Fruit fly (Drosophila melanogaster): ENCODE data around the gene CG7860.

The CG7860 gene

dm6 chrX:15593477-15594229 is 24.9 kb downstream of the CG7860 start, which contains the start of gene Chsy:
Gene Chsy, minus strand, starts transcription at chrX:15593534.
- no peak for TF ChIP-seq CG34367 (tag; optimal IDR thresholded peaks at IDR 0.05)
- TF ChIP-seq Pif1A (GFP tag; optimal IDR thresholded peaks at IDR 0.05) = no peak
- TF ChIP-seq CG8301 (tag; optimal IDR thresholded peaks at IDR 0.05) = no peak
- peak; percentile 2 for TF ChIP-seq CG13204 (GFP tag; optimal IDR thresholded peaks at IDR 0.05)
- no peak for TF ChIP-seq rn (GFP tag; IDR thresholded peaks at IDR 0.05)
- no peak for TF ChIP-seq Pif1B (GFP tag; optimal IDR thresholded peaks at IDR 0.05)
- TF ChIP-seq D1 (tag; optimal IDR thresholded peaks at IDR 0.05) = peak; percentile 3
- TF ChIP-seq EcR (GFP tag; optimal IDR thresholded peaks at IDR 0.05) = no peak
- TF ChIP-seq fd96Ca (GFP tag; IDR thresholded peaks at IDR 0.05) = peak; percentile 13; the same call in 1 of the 3 replicates
- TF ChIP-seq Snoo (tag; optimal IDR thresholded peaks at IDR 0.05) = no peak
- peak; percentile 37; the same call in 1 of the 2 replicates for TF ChIP-seq CG12605 (GFP tag; IDR thresholded peaks at IDR 0.05)
- no peak for TF ChIP-seq CG10348 (GFP tag; IDR thresholded peaks at IDR 0.05)
- TF ChIP-seq CG17806 (tag; optimal IDR thresholded peaks at IDR 0.05) = no peak
- peak; percentile 53 for TF ChIP-seq CG14655 (GFP tag; optimal IDR thresholded peaks at IDR 0.05)
- 0 out of 3 replicates have a peak, but pooled peaks have one; percentile 47 for TF ChIP-seq CG4496 (GFP tag; IDR thresholded peaks at IDR 0.05)
- TF ChIP-seq CG32121 (GFP tag; IDR thresholded peaks at IDR 0.05) = peak; percentile 15; the same call in 1 of the 2 replicates
- TF ChIP-seq CG15710 (tag; optimal IDR thresholded peaks at IDR 0.05) = peak; percentile 1
- TF ChIP-seq Ets98B (GFP tag; IDR thresholded peaks at IDR 0.05) = peak; percentile 14
- TF ChIP-seq CG9948 (tag; optimal IDR thresholded peaks at IDR 0.05) = no peak
- peak; percentile 24 for TF ChIP-seq CG8159 (tag; optimal IDR thresholded peaks at IDR 0.05)
- no peak for TF ChIP-seq gl (tag; optimal IDR thresholded peaks at IDR 0.05)

- TF ChIP-seq Pif1A (GFP tag; optimal IDR thresholded peaks at IDR 0.05) (no peak), EcR (GFP tag; optimal IDR thresholded peaks at IDR 0.05) (no peak), Ets98B (GFP tag; IDR thresholded peaks at IDR 0.05) (peak; percentile 1; the same call in 1 of the 2 replicates), CG4496 (GFP tag; IDR thresholded peaks at IDR 0.05) (0 out of 3 replicates have a peak, but pooled peaks have one; percentile 4)
These were observed 25.6 kb downstream of the CG7860 start for dm6 chrX:15594230-15594857.

- TF ChIP-seq CG32121 (GFP tag; IDR thresholded peaks at IDR 0.05) (peak; percentile 67), CG10348 (GFP tag; IDR thresholded peaks at IDR 0.05) (no peak), CG13204 (GFP tag; optimal IDR thresholded peaks at IDR 0.05) (no peak), CG9948 (tag; optimal IDR thresholded peaks at IDR 0.05) (no peak), CG17806 (tag; optimal IDR thresholded peaks at IDR 0.05) (no peak), Pif1A (GFP tag; optimal IDR thresholded peaks at IDR 0.05) (peak; percentile 32), fd96Ca (GFP tag; IDR thresholded peaks at IDR 0.05) (peak; percentile 79), CG4496 (GFP tag; IDR thresholded peaks at IDR 0.05) (peak; percentile 64; the same call in 2 of the 3 replicates), CG34367 (tag; optimal IDR thresholded peaks at IDR 0.05) (no peak), CG12605 (GFP tag; IDR thresholded peaks at IDR 0.05) (peak; percentile 33; the same call in 1 of the 2 replicates), CG8301 (tag; optimal IDR thresholded peaks at IDR 0.05) (peak; percentile 2), EcR (GFP tag; optimal IDR thresholded peaks at IDR 0.05) (no peak)
These were observed 30.9 kb downstream of the CG7860 start for dm6 chrX:15599697-15600096.

dm6 chrX:15601285-15601684 is 32.5 kb downstream of the CG7860 start:
- TF ChIP-seq CG14655 (GFP tag; optimal IDR thresholded peaks at IDR 0.05) = peak; percentile 32
- TF ChIP-seq CG9948 (tag; optimal IDR thresholded peaks at IDR 0.05) = peak; percentile 1
- peak; percentile 54; the same call in 1 of the 3 replicates for TF ChIP-seq CG4496 (GFP tag; IDR thresholded peaks at IDR 0.05)
- peak; percentile 48; the same call in 1 of the 2 replicates for TF ChIP-seq CG32121 (GFP tag; IDR thresholded peaks at IDR 0.05)
- 0 out of 3 replicates have a peak, but pooled peaks have one; percentile 20 for TF ChIP-seq fd96Ca (GFP tag; IDR thresholded peaks at IDR 0.05)
- TF ChIP-seq CG17806 (tag; optimal IDR thresholded peaks at IDR 0.05) = peak; percentile 24
- 0 out of 2 replicates have a peak, but pooled peaks have one; percentile 14 for TF ChIP-seq Ets98B (GFP tag; IDR thresholded peaks at IDR 0.05)
- TF ChIP-seq Snoo (tag; optimal IDR thresholded peaks at IDR 0.05) = no peak
- peak; percentile 22 for TF ChIP-seq CG8301 (tag; optimal IDR thresholded peaks at IDR 0.05)
- no peak for TF ChIP-seq CG10348 (GFP tag; IDR thresholded peaks at IDR 0.05)

dm6 chrX:15602438-15602837 is 33.6 kb downstream of the CG7860 start:
- TF ChIP-seq CG14655 (GFP tag; optimal IDR thresholded peaks at IDR 0.05) = no peak
- TF ChIP-seq CG8301 (tag; optimal IDR thresholded peaks at IDR 0.05) = no peak
- no peak for TF ChIP-seq CG8159 (tag; optimal IDR thresholded peaks at IDR 0.05)
- TF ChIP-seq rn (GFP tag; IDR thresholded peaks at IDR 0.05) = no peak
- no peak for TF ChIP-seq CG34367 (tag; optimal IDR thresholded peaks at IDR 0.05)
- no peak for TF ChIP-seq CG4496 (GFP tag; IDR thresholded peaks at IDR 0.05)
- no peak for TF ChIP-seq CG17806 (tag; optimal IDR thresholded peaks at IDR 0.05)
- no peak for TF ChIP-seq Pif1B (GFP tag; optimal IDR thresholded peaks at IDR 0.05)

- TF ChIP-seq CG32121 (GFP tag; IDR thresholded peaks at IDR 0.05) = no peak
- no peak for TF ChIP-seq CG4496 (GFP tag; IDR thresholded peaks at IDR 0.05)
- TF ChIP-seq EcR (GFP tag; optimal IDR thresholded peaks at IDR 0.05) = peak; percentile 77
- TF ChIP-seq CG15710 (tag; optimal IDR thresholded peaks at IDR 0.05) = peak; percentile 17
- peak; percentile 4 for TF ChIP-seq Snoo (tag; optimal IDR thresholded peaks at IDR 0.05)
- TF ChIP-seq fd96Ca (GFP tag; IDR thresholded peaks at IDR 0.05) = no peak
- TF ChIP-seq CG13204 (GFP tag; optimal IDR thresholded peaks at IDR 0.05) = peak; percentile 70
These were observed 40.1 kb downstream of the CG7860 start for dm6 chrX:15608751-15609345.

Data from whole organism, pupa.